Worm (Caenorhabditis elegans): Measurements from ENCODE around the gene oac-50.

The oac-50 gene

ce11 chrV:9085845-9086244 lies 12.5 kb upstream of the oac-50 start:
- peak in 2 of 6 experiments; percentile 24 to 28 for TF ChIP-seq elt-3 (tag; optimal IDR thresholded peaks at IDR 0.05)
- TF ChIP-seq tbx-2 (tag; optimal IDR thresholded peaks at IDR 0.05), result no peak
- peak in 1 of 2 experiments; percentile 13 for TF ChIP-seq lin-35 (GFP tag; optimal IDR thresholded peaks at IDR 0.05)
- peak; percentile 26 for TF ChIP-seq mep-1 (tag; optimal IDR thresholded peaks at IDR 0.05)
- TF ChIP-seq nhr-85 (tag), result peak; percentile 82
- TF ChIP-seq hlh-17 (GFP tag; optimal IDR thresholded peaks at IDR 0.05; ENCODE audit: borderline replicate concordance), result no peak
- TF ChIP-seq efl-3 (GFP tag; optimal IDR thresholded peaks at IDR 0.05), result no peak
- no peak for TF ChIP-seq unc-30 (tag; optimal IDR thresholded peaks at IDR 0.05)
- TF ChIP-seq ztf-11 (tag; optimal IDR thresholded peaks at IDR 0.05), result no peak

DNA sequence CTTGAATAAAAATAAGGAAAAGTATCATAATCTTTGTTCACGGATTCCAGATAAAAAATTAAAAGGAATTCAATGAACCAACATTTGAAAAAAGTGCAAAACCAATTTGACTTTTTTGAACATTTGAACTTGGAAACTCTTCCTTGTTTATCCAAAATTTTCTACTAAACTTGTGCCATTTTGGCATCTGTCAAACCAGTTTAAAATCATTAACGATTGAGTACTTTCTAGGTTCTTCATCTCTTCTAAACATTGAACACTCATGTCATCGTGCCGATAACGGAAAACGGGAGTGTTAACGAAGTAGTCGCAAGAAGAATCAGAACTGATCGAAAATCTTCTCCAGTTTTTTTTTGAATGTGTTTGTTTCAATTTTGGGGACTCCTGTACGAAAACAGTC lies 10.9 kb upstream of the oac-50 start:
- TF ChIP-seq lin-14 (GFP tag; optimal IDR thresholded peaks at IDR 0.05), result peak; percentile 40
- TF ChIP-seq tbx-2 (tag; optimal IDR thresholded peaks at IDR 0.05), result peak; percentile 27
- no peak for TF ChIP-seq irx-1 (tag; optimal IDR thresholded peaks at IDR 0.05)
- TF ChIP-seq jun-1 (tag; optimal IDR thresholded peaks at IDR 0.05), result no peak
- TF ChIP-seq elt-3 (tag; optimal IDR thresholded peaks at IDR 0.05), result peak in 2 of 6 experiments; percentile 9 to 12
- TF ChIP-seq zag-1 (tag; optimal IDR thresholded peaks at IDR 0.05), result no peak
- peak; percentile 47 for TF ChIP-seq blmp-1 (tag; optimal IDR thresholded peaks at IDR 0.05)
- no peak for TF ChIP-seq ceh-90 (tag; optimal IDR thresholded peaks at IDR 0.05)
- no peak for TF ChIP-seq efl-3 (GFP tag; optimal IDR thresholded peaks at IDR 0.05)
- peak in 1 of 2 experiments; percentile 24 for TF ChIP-seq lin-35 (GFP tag; optimal IDR thresholded peaks at IDR 0.05)
- no peak for TF ChIP-seq tlp-1 (tag; optimal IDR thresholded peaks at IDR 0.05)
- TF ChIP-seq grh-1 (GFP tag; IDR thresholded peaks at IDR 0.05), result peak; percentile 53
- no peak for TF ChIP-seq elt-2 (tag; optimal IDR thresholded peaks at IDR 0.05)
- TF ChIP-seq pag-3 (tag; optimal IDR thresholded peaks at IDR 0.05; ENCODE audit: borderline replicate concordance, insufficient read depth), result no peak
- TF ChIP-seq xbp-1 (tag; optimal IDR thresholded peaks at IDR 0.05), result no peak
- TF ChIP-seq fkh-10 (GFP tag; optimal IDR thresholded peaks at IDR 0.05), result no peak
- peak; percentile 32 for TF ChIP-seq nhr-71 (tag; optimal IDR thresholded peaks at IDR 0.05)
- no peak for TF ChIP-seq lsy-2 (tag; optimal IDR thresholded peaks at IDR 0.05)
- TF ChIP-seq snpc-4 (tag; optimal IDR thresholded peaks at IDR 0.05), result no peak
- TF ChIP-seq nhr-20 (tag; optimal IDR thresholded peaks at IDR 0.05), result peak; percentile 39
- TF ChIP-seq mdl-1 (tag; optimal IDR thresholded peaks at IDR 0.05), result no peak
- TF ChIP-seq nhr-76 (tag; optimal IDR thresholded peaks at IDR 0.05), result no peak
- TF ChIP-seq sup-37 (GFP tag; optimal IDR thresholded peaks at IDR 0.05), result no peak
- no peak for TF ChIP-seq skn-1 (tag; optimal IDR thresholded peaks at IDR 0.05)
- TF ChIP-seq nhr-237 (tag; optimal IDR thresholded peaks at IDR 0.05), result no peak
- 0 out of 2 replicates have a peak, but pooled peaks have one; percentile 23 for TF ChIP-seq nhr-19 (GFP tag; conservative IDR thresholded peaks at IDR 0.05)
- TF ChIP-seq egl-27 (tag; optimal IDR thresholded peaks at IDR 0.05), result no peak
- TF ChIP-seq ets-5 (GFP tag; IDR thresholded peaks at IDR 0.05), result no peak
- TF ChIP-seq C04F5.9 (tag; optimal IDR thresholded peaks at IDR 0.05), result no peak
- no peak for TF ChIP-seq nhr-84 (tag; optimal IDR thresholded peaks at IDR 0.05)
- TF ChIP-seq egl-13 (tag; optimal IDR thresholded peaks at IDR 0.05), result no peak
- no peak for TF ChIP-seq nhr-11 (tag; optimal IDR thresholded peaks at IDR 0.05)
- peak; percentile 80 for TF ChIP-seq nhr-85 (tag)
- no peak for TF ChIP-seq lir-3 (tag; optimal IDR thresholded peaks at IDR 0.05; ENCODE audit: poor library complexity)
- no peak for TF ChIP-seq hlh-17 (GFP tag; optimal IDR thresholded peaks at IDR 0.05; ENCODE audit: borderline replicate concordance)
- no peak for TF ChIP-seq nhr-12 (tag; optimal IDR thresholded peaks at IDR 0.05)
- TF ChIP-seq lin-13 (GFP tag; optimal IDR thresholded peaks at IDR 0.05), result no peak
- TF ChIP-seq sptf-1 (tag; optimal IDR thresholded peaks at IDR 0.05), result no peak
- TF ChIP-seq nhr-47 (tag; optimal IDR thresholded peaks at IDR 0.05), result no peak
